Worm (Caenorhabditis elegans) whole organism, L3 larva: Measurements from ENCODE around the gene Y24D9A.7.

ENCODE experiments used
- ceh-16 ChIP-seq: sonication (generic microtip); optimal IDR thresholded peaks from 2 replicates; lab custom pipeline; 2017; ENCODE audit warnings: missing biosample characterization, missing genetic modification characterization
- ceh-9 ChIP-seq: sonication (generic microtip); optimal IDR thresholded peaks from 2 replicates; lab custom pipeline; 2018; ENCODE audit warnings: missing biosample characterization, missing genetic modification characterization
- fkh-2 ChIP-seq: fragments of 150-350 bp; optimal IDR thresholded peaks from 2 replicates; lab custom pipeline; 2014; ENCODE audit warnings: missing biosample characterization, missing genetic modification reagents, missing genetic modification characterization
- fos-1 ChIP-seq: fragments of 150-350 bp; optimal IDR thresholded peaks from 2 replicates; lab custom pipeline; 2014; ENCODE audit warnings: missing biosample characterization, missing genetic modification characterization
- lin-15B ChIP-seq: fragments of 150-350 bp; optimal IDR thresholded peaks from 2 replicates; lab custom pipeline; 2014; ENCODE audit warnings: missing biosample characterization, missing genetic modification characterization
- mdl-1 ChIP-seq: fragments of 150-350 bp; optimal IDR thresholded peaks from 2 replicates; lab custom pipeline; 2014; ENCODE audit warnings: missing biosample characterization, missing genetic modification characterization
- mml-1 ChIP-seq: fragments of 150-350 bp; sonication (generic microtip); optimal IDR thresholded peaks from 3 replicates; lab custom pipeline; 2014; ENCODE audit warnings: missing biosample characterization, missing genetic modification characterization
- nfya-1 ChIP-seq: sonication (generic microtip); optimal IDR thresholded peaks from 2 replicates; lab custom pipeline; 2017; ENCODE audit warnings: missing genetic modification characterization, mild to moderate bottlenecking, missing compliant biosample characterization, antibody characterized with exemption, moderate library complexity; ENCODE audit not compliant: insufficient read depth
- nhr-11 ChIP-seq: fragments of 150-350 bp; optimal IDR thresholded peaks from 2 replicates; lab custom pipeline; 2014; ENCODE audit warnings: missing biosample characterization, missing genetic modification characterization
- nhr-12 ChIP-seq: fragments of 150-350 bp; optimal IDR thresholded peaks from 2 replicates; lab custom pipeline; 2014; ENCODE audit warnings: missing biosample characterization, missing genetic modification characterization
- nhr-23 ChIP-seq: fragments of 150-350 bp; optimal IDR thresholded peaks from 2 replicates; lab custom pipeline; 2014; ENCODE audit warnings: missing biosample characterization, missing genetic modification reagents, missing genetic modification characterization
- nhr-28 ChIP-seq: fragments of 150-350 bp; optimal IDR thresholded peaks from 2 replicates; lab custom pipeline; 2014; ENCODE audit warnings: missing biosample characterization, missing genetic modification characterization
- nhr-77 ChIP-seq: fragments of 150-350 bp; optimal IDR thresholded peaks from 2 replicates; lab custom pipeline; 2014; ENCODE audit warnings: missing biosample characterization, missing genetic modification characterization
- pha-4 ChIP-seq: fragments of 150-350 bp; optimal IDR thresholded peaks from 2 replicates; lab custom pipeline; 2014; ENCODE audit warnings: missing biosample characterization, missing genetic modification reagents, missing genetic modification characterization
- pqm-1 ChIP-seq: fragments of 150-350 bp; optimal IDR thresholded peaks from 2 replicates; lab custom pipeline; 2017; ENCODE audit warnings: missing biosample characterization, missing genetic modification characterization, inconsistent platforms
- skn-1 ChIP-seq: fragments of 150-350 bp; optimal IDR thresholded peaks from 2 replicates; lab custom pipeline; 2014; ENCODE audit warnings: missing biosample characterization, missing genetic modification characterization
- unc-39 ChIP-seq: sonication (generic microtip); optimal IDR thresholded peaks from 4 replicates; lab custom pipeline; 2017; ENCODE audit warnings: missing biosample characterization, missing genetic modification characterization
- unc-62 ChIP-seq: fragments of 150-350 bp; sonication (generic microtip); optimal IDR thresholded peaks from 4 replicates; lab custom pipeline; 2014; ENCODE audit warnings: missing biosample characterization, missing genetic modification reagents, missing genetic modification characterization
- zag-1 ChIP-seq: fragments of 150-350 bp; optimal IDR thresholded peaks from 2 replicates; lab custom pipeline; 2014; ENCODE audit warnings: missing biosample characterization, missing genetic modification characterization
- ztf-4 ChIP-seq: fragments of 150-350 bp; optimal IDR thresholded peaks from 2 replicates; lab custom pipeline; 2014; ENCODE audit warnings: missing biosample characterization, missing genetic modification characterization

The Y24D9A.7 gene

DNA sequence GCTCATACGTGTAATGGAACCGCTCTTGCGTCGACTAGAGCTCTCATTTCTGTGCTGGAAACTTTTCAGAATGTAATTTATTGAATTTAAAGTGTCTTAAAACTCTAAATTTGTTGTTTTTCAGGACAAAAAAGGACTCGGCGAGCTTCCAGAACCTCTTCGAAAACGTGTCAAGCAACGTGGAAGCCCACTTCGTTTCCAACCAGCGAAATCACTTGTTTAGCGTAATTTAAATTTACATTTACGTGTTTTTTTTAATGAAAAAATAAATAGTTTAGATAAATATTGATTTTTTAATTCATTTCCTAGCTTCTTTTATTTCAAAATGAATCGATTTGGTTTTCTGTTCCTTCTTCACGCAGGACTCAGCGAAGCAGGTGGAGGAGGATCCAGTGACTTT lies 45.3 kb downstream of the Y24D9A.7 start, which contains the start of gene F55F10.3:
Gene F55F10.3 (plus strand): TSS at position 301 of the 400 bp plus-strand sequence.
- TF ChIP-seq nhr-77 (tag; lab: Kevin White, UChicago) (no peak), ceh-9 (tag; lab: Kevin White, UChicago) (no peak), unc-62 (GFP tag; lab: Kevin White, UChicago) (no peak), pqm-1 (tag; lab: Kevin White, UChicago) (no peak), fos-1 (tag; lab: Kevin White, UChicago) (no peak), pha-4 (tag; lab: Kevin White, UChicago) (no peak), fkh-2 (tag; lab: Kevin White, UChicago) (no peak), ceh-16 (tag; lab: Kevin White, UChicago) (no peak), mml-1 (tag; lab: Kevin White, UChicago) (no peak), skn-1 (no peak), unc-39 (tag; lab: Kevin White, UChicago) (no peak), nfya-1 (no peak), nhr-28 (no peak), lin-15B (tag; lab: Kevin White, UChicago) (no peak), ztf-4 (tag; lab: Kevin White, UChicago) (no peak), zag-1 (tag; lab: Kevin White, UChicago) (no peak)

ce11 chrIV:4357296-4357695 lies 47.7 kb downstream of the Y24D9A.7 start, which contains the start of gene sars-2:
sars-2 (plus strand) TSS chrIV:4357636.
- TF ChIP-seq nhr-23, result peak; percentile 7
- no peak for TF ChIP-seq ceh-16 (tag; lab: Kevin White, UChicago)
- TF ChIP-seq lin-15B (tag; lab: Kevin White, UChicago), result peak; percentile 66
- peak; percentile 59 for TF ChIP-seq nfya-1
- TF ChIP-seq pha-4 (tag; lab: Kevin White, UChicago), result peak; percentile 76

ce11 chrIV:4356879-4357278 lies 48.1 kb downstream of the Y24D9A.7 start, which contains the start of gene W03B1.9:
W03B1.9 (minus strand) TSS chrIV:4356979.
- TF ChIP-seq ceh-16 (tag; lab: Kevin White, UChicago), result no peak
- no peak for TF ChIP-seq nhr-12 (tag; lab: Kevin White, UChicago)
- no peak for TF ChIP-seq ceh-9 (tag; lab: Kevin White, UChicago)
- TF ChIP-seq nhr-23, result no peak
- TF ChIP-seq fkh-2 (tag; lab: Kevin White, UChicago), result no peak
- no peak for TF ChIP-seq mdl-1 (tag; lab: Kevin White, UChicago)
- no peak for TF ChIP-seq skn-1
- no peak for TF ChIP-seq mml-1 (tag; lab: Kevin White, UChicago)
- no peak for TF ChIP-seq nhr-11 (tag; lab: Kevin White, UChicago)
